Worm (Caenorhabditis elegans): ENCODE measurements around the gene F28C6.10.

DNA sequence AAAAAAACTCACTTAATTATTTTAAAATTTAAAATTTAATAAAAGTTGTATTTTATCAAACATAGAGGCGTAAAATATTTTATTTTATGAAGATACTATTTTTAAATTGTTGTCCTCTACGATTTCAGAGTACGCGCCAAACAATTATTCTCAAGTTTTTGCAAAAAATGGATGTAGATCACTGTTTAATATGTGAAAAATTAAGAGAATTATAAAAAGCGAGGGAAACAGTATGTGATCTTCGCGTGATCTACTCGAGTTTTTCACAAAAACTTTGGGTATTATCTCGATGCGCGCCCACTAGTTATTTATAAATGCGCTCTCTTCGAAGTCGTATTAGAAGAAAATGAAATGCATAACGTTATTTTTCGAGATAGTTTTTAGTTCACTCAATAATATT, 41.1 kb downstream of the F28C6.10 start:
- no peak for TF ChIP-seq unc-62 (GFP tag; optimal IDR thresholded peaks at IDR 0.05)
- no peak for TF ChIP-seq ztf-11 (tag; optimal IDR thresholded peaks at IDR 0.05)
- TF ChIP-seq unc-39 (tag; optimal IDR thresholded peaks at IDR 0.05) = no peak
- TF ChIP-seq pha-4 (tag; optimal IDR thresholded peaks at IDR 0.05) = no peak
- no peak for TF ChIP-seq nhr-76 (tag; optimal IDR thresholded peaks at IDR 0.05)
- no peak for TF ChIP-seq snpc-4 (tag; optimal IDR thresholded peaks at IDR 0.05)
